Worm (Caenorhabditis elegans): Measurements from ENCODE around the gene srj-50.

Gene srj-50

ce11 chrV:2870127-2870526 lies 37.4 kb downstream of the srj-50 start, which contains the start of gene srh-243:
srh-243 (plus strand) TSS chrV:2870427.
- no peak for TF ChIP-seq W03F9.2 (tag; optimal IDR thresholded peaks at IDR 0.05)
- no peak for TF ChIP-seq him-1 (tag; optimal IDR thresholded peaks at IDR 0.05)
- no peak for TF ChIP-seq dao-5 (tag; optimal IDR thresholded peaks at IDR 0.05)

- no peak for TF ChIP-seq W03F9.2 (tag; optimal IDR thresholded peaks at IDR 0.05)
- TF ChIP-seq him-1 (tag; optimal IDR thresholded peaks at IDR 0.05), result no peak
- TF ChIP-seq dao-5 (tag; optimal IDR thresholded peaks at IDR 0.05), result no peak
These were observed 39.2 kb downstream of the srj-50 start for ce11 chrV:2871754-2872504.

ce11 chrV:2872947-2873346 lies 40.2 kb downstream of the srj-50 start:
- TF ChIP-seq him-1 (tag; optimal IDR thresholded peaks at IDR 0.05) (no peak), dao-5 (tag; optimal IDR thresholded peaks at IDR 0.05) (no peak), W03F9.2 (tag; optimal IDR thresholded peaks at IDR 0.05) (no peak)

- TF ChIP-seq dao-5 (tag; optimal IDR thresholded peaks at IDR 0.05) (no peak), him-1 (tag; optimal IDR thresholded peaks at IDR 0.05) (no peak), W03F9.2 (tag; optimal IDR thresholded peaks at IDR 0.05) (no peak)
These were observed 42.7 kb downstream of the srj-50 start, which contains the start of gene folt-2 for ce11 chrV:2875422-2875821. folt-2 (minus strand) TSS chrV:2875600.

ce11 chrV:2876188-2876831 lies 43.5 kb downstream of the srj-50 start:
- TF ChIP-seq dao-5 (tag; optimal IDR thresholded peaks at IDR 0.05) (no peak), W03F9.2 (tag; optimal IDR thresholded peaks at IDR 0.05) (no peak), him-1 (tag; optimal IDR thresholded peaks at IDR 0.05) (no peak)

- no peak for TF ChIP-seq W03F9.2 (tag; optimal IDR thresholded peaks at IDR 0.05)
- TF ChIP-seq dao-5 (tag; optimal IDR thresholded peaks at IDR 0.05), result no peak
- TF ChIP-seq him-1 (tag; optimal IDR thresholded peaks at IDR 0.05), result no peak
These were observed 44.7 kb downstream of the srj-50 start, which contains the start of gene F37B4.10 for ce11 chrV:2877509-2877908. F37B4.10 (minus strand) TSS chrV:2877609.

- TF ChIP-seq him-1 (tag; optimal IDR thresholded peaks at IDR 0.05) (no peak), W03F9.2 (tag; optimal IDR thresholded peaks at IDR 0.05) (no peak), dao-5 (tag; optimal IDR thresholded peaks at IDR 0.05) (no peak)
These were observed 47.0 kb downstream of the srj-50 start, which contains the start of gene str-39 for ce11 chrV:2879801-2880200. str-39 (minus strand) TSS chrV:2879901.

ce11 chrV:2880356-2880755 lies 47.6 kb downstream of the srj-50 start:
- no peak for TF ChIP-seq dao-5 (tag; optimal IDR thresholded peaks at IDR 0.05)
- TF ChIP-seq him-1 (tag; optimal IDR thresholded peaks at IDR 0.05), result no peak
- TF ChIP-seq W03F9.2 (tag; optimal IDR thresholded peaks at IDR 0.05), result no peak

- TF ChIP-seq dao-5 (tag; optimal IDR thresholded peaks at IDR 0.05) (no peak), him-1 (tag; optimal IDR thresholded peaks at IDR 0.05) (no peak)
These were observed 48.2 kb downstream of the srj-50 start, which contains the start of gene ifc-1 for ce11 chrV:2881016-2881415. ifc-1 (plus strand) TSS chrV:2881393.

ce11 chrV:2881565-2881964 lies 48.8 kb downstream of the srj-50 start:
- TF ChIP-seq dao-5 (tag; optimal IDR thresholded peaks at IDR 0.05) (no peak), him-1 (tag; optimal IDR thresholded peaks at IDR 0.05) (no peak), W03F9.2 (tag; optimal IDR thresholded peaks at IDR 0.05) (no peak)

- TF ChIP-seq him-1 (tag; optimal IDR thresholded peaks at IDR 0.05), result no peak
- TF ChIP-seq W03F9.2 (tag; optimal IDR thresholded peaks at IDR 0.05), result no peak
- no peak for TF ChIP-seq dao-5 (tag; optimal IDR thresholded peaks at IDR 0.05)
These were observed 50.3 kb downstream of the srj-50 start for ce11 chrV:2883097-2883496.

ce11 chrV:2884411-2884810 lies 51.6 kb downstream of the srj-50 start, which contains the start of gene sre-24:
sre-24 (plus strand) TSS chrV:2884711.
- TF ChIP-seq him-1 (tag; optimal IDR thresholded peaks at IDR 0.05) (no peak), W03F9.2 (tag; optimal IDR thresholded peaks at IDR 0.05) (no peak), dao-5 (tag; optimal IDR thresholded peaks at IDR 0.05) (no peak)
